Fruit fly (Drosophila melanogaster) ovary, adult (tissue): Measurements from ENCODE around the gene CG3603.

Experiments
- CG17801 ChIP-seq: fragments of 200-800 bp; optimal IDR thresholded peaks from 2 replicates; lab custom pipeline; 2019; ENCODE audit warnings: missing biosample characterization, mild to moderate bottlenecking, missing genetic modification characterization, moderate library complexity; ENCODE audit not compliant: partially characterized antibody

Gene CG3603

DNA sequence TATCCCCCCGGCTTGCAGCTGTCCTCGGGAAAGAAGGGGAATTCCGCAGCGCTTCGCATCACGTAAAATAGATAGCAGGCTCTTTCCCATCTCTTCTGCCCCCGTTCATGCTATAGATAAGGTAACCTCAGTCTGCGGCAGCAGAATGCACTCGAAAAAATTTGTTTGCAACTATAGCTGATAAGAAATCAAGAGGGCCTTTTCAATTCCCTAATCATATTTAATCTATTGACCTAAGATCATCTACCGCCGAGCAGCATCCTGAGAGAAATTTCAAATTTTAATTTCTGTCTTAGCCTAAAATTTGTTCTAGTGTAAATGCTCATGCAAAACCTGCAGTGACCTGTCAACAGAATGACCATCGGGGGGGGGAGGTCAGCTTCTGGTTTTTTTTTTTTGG, 8.8 kb downstream of the CG3603 start:
- no peak for TF ChIP-seq CG17801

DNA sequence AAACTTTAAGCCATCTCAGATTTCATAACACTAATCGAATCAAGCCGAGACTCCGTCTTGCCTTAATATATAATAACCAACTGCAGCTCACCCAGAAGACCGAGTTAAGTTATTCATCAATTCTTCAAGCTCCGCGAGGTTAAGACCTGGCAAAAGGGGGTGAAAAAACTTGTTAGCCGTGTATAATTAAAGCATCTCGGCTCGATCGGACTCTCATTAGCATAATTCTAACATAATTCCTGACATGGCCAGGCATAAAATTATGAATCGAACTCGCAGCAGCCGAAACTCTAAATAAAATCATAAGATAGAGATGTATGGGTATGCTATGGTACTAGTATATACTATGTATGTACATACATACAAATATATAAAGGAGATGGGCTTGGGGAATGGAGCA, 15.3 kb downstream of the CG3603 start:
- TF ChIP-seq CG17801: no peak

DNA sequence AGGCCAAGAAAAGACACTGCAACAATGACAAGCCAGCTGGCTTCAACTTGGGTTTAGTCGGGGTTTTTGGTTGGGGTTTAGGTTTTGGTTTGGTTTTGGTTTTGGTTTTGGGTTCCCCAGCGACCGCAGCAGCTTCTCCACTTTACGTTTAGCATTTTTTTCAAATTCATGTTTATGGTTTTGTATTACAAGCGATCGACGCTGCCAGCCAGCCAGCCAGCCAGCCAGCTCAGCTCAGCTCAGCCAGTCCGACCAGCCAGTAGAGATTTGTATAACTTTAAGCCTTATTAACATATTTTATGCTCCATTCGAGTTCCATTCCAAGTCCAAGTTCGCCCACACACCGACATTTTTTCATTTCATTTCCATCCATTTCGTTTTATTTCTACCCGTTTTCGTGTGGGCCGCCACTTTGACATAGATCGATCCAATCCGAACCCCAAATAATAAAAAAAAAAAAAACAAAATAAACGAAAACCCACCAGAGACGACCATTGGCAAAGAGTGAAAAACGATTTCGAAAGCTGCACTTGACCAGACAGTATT, 16.0 kb downstream of the CG3603 start:
- no peak for TF ChIP-seq CG17801

DNA sequence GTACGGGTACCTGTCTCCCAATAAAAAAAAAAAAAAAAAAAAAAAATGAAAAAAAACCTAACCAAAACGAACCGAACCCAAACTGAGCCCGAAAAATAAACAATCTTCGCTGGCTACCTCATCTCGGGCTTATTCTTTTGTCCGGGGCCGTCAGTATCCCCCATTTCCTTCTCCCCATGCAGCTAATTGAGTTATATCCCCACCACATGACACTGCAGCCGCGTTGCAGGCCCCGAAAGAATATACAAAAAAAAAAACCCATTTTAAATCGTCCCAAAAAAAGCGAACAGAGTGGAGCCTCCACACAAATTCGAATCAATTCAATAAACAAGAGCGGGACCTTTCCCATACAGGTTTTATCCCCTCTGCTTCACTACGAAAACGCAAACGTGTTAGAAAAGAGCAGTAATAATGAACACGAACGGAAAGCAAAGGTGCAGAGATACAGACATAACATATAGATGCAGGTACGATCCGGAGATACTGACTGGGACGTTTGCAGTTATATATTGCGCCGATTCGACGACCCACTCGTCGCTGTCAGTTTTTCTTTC, 16.9 kb downstream of the CG3603 start:
- no peak for TF ChIP-seq CG17801

DNA sequence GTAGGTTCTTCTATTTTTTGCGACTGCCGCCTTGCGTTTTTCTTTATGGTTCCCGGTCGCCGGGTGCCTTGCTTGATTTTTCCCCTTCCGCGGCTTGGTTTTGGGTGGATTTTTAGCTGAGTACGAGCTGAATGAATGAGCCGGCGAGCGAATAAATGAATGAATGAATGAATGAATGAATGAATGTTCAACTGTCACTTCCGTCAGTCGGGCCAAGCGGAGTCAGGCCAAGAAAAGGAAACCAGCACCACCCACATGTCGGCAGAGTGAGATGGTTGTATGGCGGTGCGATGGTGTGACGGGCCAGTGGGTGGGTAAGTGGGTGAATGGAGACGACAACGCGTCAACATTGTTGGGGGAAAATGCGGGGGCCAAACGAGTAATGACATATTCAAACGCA, 21.2 kb downstream of the CG3603 start:
- TF ChIP-seq CG17801: no peak

DNA sequence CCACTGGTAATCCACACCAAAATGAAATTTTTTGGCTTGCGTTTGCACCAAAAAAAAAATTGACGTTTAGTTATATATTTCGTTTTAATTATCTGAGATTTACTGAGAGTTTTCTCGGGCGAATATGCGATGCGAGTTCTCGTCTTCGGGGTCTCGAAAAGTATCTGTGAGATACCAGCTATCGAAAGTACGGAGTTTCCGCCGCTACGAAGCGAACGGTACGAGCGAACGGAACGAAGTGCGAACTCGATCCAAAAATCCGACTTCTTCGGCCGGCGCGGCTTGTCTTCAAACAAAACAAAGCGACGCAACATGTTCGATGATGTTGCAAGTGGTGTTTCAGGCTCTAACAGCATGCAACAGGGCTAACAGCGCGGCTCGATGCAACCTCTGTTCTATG, 25.8 kb downstream of the CG3603 start, which contains the start of gene rst:
rst (minus strand) TSS at position 242 of the 400 bp plus-strand sequence.
- TF ChIP-seq CG17801: no peak

DNA sequence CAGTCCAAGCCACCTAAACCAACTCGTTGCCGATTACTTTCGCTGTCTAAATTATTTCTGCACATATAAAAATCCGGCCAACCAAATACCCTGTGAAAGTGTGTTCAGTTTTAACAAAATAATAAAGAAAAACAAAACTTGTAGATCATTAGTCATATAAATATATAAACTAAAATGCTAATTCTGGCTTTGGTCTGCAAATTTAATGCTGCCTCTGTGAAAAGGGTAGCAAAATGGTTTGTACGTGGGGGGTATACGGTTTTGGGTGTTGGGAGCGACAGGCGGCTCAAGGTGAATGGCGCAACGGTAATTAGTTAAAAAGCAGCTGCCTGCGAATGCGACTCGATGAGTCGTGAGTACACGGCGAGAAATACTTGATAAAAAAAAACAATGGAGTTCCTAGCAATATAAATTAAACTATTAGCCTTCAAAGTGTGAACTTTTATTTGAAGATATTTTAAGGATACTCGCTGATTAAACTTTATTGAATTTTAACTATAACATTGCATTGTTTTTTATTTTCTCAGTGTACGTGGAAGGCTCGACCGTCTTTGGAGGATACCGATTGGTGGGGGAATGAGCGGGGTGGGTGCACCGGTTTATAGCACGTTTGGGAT, 30.1 kb downstream of the CG3603 start:
- TF ChIP-seq CG17801: no peak

DNA sequence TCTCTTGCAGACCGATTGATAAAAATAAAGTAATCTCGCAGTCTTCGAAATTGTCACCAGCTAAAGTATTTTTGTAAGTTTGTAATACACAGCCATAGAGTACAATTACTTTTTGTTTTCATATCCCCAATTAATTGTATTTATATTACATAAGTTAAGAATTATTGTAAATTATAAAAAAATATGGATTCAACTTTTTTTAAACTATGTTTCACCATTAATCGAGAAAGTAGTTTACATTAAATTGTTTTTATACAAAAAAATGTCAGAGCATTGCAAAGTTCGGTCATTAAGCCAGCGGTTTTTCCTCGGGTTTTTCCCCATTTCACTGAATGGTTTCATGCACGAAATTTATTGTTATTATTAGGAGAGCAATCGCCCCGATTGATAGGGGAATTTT, 32.5 kb downstream of the CG3603 start:
- no peak for TF ChIP-seq CG17801

DNA sequence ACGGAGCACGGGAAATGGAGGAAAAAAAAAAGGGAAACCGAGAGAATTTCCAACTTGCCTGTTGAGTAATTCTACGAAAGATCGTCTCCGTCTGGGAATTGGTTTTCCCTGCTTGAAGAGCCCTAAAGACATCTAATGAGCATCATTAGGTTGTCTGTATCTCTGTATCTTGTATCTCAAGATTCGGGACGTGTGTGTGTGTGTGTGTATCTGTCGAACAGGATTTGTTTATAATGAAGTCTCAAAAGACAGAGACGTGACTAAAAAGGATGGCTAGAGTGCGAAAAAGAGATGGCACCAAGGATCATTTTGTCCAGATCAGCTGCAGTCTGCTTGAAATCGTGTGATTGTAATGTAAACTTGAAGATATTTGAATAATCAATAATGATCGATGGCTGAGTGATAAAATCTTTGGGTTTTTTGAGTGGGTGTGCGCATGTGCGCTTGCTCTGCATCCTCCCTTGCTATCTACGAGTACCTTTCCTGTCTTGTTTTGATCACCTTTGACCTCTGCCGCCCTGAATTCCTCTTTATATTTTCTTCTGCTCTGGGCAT, 34.7 kb downstream of the CG3603 start:
- TF ChIP-seq CG17801: no peak

DNA sequence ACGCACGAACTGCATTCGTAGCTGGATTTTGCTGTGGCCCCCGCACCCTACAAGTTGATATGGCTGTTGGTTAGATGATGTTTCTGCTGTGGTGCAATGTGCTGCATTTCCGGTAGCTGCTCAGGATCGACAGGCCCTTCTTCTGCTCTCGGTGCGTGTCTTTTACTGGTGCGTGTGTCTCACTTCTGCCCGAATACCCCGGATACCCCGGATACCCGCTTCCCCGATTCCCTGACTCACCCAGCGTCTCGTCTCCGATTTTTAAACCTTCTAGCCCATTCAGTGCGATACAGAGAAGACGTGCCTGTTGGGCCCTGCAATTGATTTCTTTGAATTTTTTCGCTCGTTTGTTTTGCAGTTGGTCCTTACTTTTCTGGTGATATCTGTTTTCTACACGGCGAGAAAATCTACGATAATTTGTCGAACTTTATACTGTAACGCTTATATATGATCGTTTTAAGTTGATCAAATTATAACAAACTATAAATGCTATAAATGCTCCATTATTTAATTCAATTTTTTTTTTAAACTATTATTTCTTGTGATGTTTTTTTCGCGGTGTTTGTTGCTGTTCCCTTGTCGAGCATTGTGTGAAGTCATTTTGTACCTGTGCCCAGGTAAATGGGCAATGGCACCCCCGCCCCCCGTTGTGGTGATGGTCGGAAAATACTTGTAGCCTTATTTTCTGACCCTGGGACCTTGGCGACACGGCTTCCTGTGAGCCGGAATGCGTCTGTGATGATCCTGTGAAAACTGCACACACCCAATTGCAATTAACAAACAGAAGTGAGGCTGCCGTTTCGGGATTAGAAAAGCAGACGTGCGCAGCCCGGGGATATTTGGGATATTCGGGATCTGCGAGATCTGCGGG, 37.3 kb downstream of the CG3603 start:
- TF ChIP-seq CG17801: no peak

DNA sequence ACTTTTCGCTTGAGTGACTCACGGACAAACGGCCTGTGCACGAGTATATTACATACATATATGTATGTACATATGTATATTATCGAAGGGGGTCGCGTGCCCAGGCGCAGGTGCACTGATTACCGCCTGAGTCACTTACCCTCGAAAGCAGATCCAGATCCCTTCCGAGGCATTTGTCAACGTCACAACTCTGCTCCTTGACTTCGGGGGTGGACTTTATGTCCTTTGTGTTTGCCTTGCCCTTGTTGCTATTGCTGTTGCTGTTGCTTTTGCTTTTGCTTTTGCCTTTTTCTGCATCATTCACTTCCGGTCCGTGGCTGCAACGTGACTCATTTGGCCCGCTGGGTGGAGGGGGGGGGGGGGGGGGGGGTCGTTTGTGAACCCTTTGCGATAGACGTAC, 39.5 kb downstream of the CG3603 start:
- no peak for TF ChIP-seq CG17801

DNA sequence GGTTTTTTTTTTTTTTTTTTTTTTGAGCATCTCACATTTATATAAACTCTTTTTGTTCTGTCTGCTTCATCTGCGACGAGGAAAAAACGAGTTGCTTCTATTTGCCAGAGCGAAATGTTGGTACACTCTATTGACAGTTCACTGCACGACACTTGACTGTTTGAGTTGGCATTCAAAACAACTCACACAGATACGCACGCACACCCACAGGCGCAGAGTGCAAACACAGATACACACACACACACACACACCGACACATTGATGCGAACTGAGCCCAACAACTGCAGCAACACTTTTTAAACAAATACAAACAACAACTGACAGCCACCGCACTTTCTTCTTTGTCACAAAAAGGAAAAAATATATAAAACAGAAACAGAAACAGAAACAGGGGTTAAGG, 41.5 kb downstream of the CG3603 start:
- no peak for TF ChIP-seq CG17801

DNA sequence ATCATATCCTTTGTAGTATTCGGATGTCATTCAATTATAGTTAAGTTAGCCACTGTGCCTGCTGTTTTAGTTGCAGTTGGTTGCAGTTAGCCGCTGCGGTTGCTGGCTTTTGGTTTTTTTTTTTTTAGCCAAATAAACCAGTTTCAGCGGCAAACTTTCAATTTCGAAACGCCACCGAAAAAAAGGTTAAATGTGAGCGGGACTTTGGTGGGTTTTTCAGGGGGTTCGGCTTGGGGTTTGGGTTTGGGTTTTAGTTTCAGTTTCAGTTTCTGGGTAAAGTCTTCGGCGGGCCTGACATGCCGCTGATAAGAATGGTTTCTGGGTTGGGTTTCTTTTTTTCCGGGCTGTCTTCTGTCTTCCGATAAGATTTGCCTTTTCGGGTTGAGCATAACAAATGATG, 43.1 kb downstream of the CG3603 start:
- TF ChIP-seq CG17801: no peak

DNA sequence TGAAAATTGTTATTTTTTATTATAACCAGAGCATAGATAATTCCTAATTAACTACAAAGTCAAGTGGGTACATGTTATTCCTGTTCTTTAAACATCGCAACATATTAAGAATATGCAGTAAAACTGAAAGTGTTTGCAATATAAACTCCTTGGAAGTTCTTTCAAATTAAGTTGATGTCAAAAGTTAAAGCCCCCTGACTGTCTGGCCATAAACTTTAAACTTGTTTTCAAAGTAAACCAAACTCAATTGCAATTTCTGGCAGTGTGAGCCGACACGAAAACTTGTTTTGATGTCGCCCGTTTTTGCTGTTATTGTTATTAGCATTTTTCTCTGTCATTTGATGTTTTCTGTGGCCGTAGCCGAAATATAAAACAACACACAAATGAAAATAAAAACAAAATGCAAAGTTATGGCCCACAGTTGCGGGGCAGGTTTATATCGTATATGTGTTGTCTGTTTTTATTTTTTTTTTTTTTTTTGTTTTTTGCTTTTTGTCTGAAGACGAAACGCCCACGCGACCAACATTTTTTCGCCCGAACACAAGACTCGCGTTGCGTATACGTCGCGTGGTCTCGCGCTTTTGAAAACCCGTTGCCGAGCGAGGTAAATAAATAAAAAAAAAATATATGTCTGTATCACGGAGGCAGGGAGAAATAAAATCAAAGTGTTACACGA, 45.4 kb downstream of the CG3603 start:
- TF ChIP-seq CG17801: no peak
